Fruit fly (Drosophila melanogaster): ENCODE data around the gene AANATL2.

Gene AANATL2

dm6 chr2L:6210818-6211217 is 44.8 kb upstream of the AANATL2 start (continued):
- TF ChIP-seq vnd (GFP tag; IDR thresholded peaks at IDR 0.05; ENCODE audit: partially characterized antibody) (no peak), CG10431 (GFP tag; optimal IDR thresholded peaks at IDR 0.05) (no peak), Aef1 (GFP tag; IDR thresholded peaks at IDR 0.05) (no peak), CG12769 (tag; optimal IDR thresholded peaks at IDR 0.05) (no peak), ttk (GFP tag; IDR thresholded peaks at IDR 0.05) (no peak), D19B (GFP tag; optimal IDR thresholded peaks at IDR 0.05) (no peak), jigr1 (GFP tag; IDR thresholded peaks at IDR 0.05) (no peak), fd96Cb (tag; optimal IDR thresholded peaks at IDR 0.05) (no peak), hbn (GFP tag; IDR thresholded peaks at IDR 0.05; ENCODE audit: partially characterized antibody) (no peak), Ptx1 (GFP tag; IDR thresholded peaks at IDR 0.05) (no peak), emc (GFP tag; optimal IDR thresholded peaks at IDR 0.05) (no peak), CG30403 (GFP tag; optimal IDR thresholded peaks at IDR 0.05) (no peak), Vsx1 (GFP tag; optimal IDR thresholded peaks at IDR 0.05) (no peak), Dek (tag; optimal IDR thresholded peaks at IDR 0.05) (no peak), insv (GFP tag; optimal IDR thresholded peaks at IDR 0.05) (no peak), Xbp1 (GFP tag; optimal IDR thresholded peaks at IDR 0.05) (no peak), Bteb2 (GFP tag; optimal IDR thresholded peaks at IDR 0.05) (no peak), CG7928 (GFP tag; optimal IDR thresholded peaks at IDR 0.05) (no peak), Nf-YA (GFP tag; IDR thresholded peaks at IDR 0.05) (no peak), gt (GFP tag; IDR thresholded peaks at IDR 0.05) (no peak), CG10565 (GFP tag; optimal IDR thresholded peaks at IDR 0.05) (no peak), CG33557 (GFP tag; optimal IDR thresholded peaks at IDR 0.05) (peak; percentile 10), ERR (GFP tag; optimal IDR thresholded peaks at IDR 0.05) (no peak), Chrac-16 (GFP tag; optimal IDR thresholded peaks at IDR 0.05) (peak; percentile 3), CG42726 (GFP tag; IDR thresholded peaks at IDR 0.05; ENCODE audit: partially characterized antibody) (no peak), knrl (GFP tag; IDR thresholded peaks at IDR 0.05; ENCODE audit: partially characterized antibody) (no peak), run (tag; optimal IDR thresholded peaks at IDR 0.05) (no peak), CG12071 (GFP tag; optimal IDR thresholded peaks at IDR 0.05) (no peak), Ssrp (tag; optimal IDR thresholded peaks at IDR 0.05) (peak; percentile 12), sens-2 (GFP tag; IDR thresholded peaks at IDR 0.05) (no peak), H15 (GFP tag; IDR thresholded peaks at IDR 0.05) (no peak), CG5180 (GFP tag; optimal IDR thresholded peaks at IDR 0.05) (no peak), cg (GFP tag; optimal IDR thresholded peaks at IDR 0.05) (no peak), CG2889 (GFP tag; IDR thresholded peaks at IDR 0.05) (no peak), CG4820 (GFP tag; optimal IDR thresholded peaks at IDR 0.05) (no peak), CG7357 (GFP tag; IDR thresholded peaks at IDR 0.05) (no peak), CG2116 (GFP tag; optimal IDR thresholded peaks at IDR 0.05) (no peak), esg (GFP tag; conservative IDR thresholded peaks at IDR 0.05) (no peak), CG1603 (tag; optimal IDR thresholded peaks at IDR 0.05) (no peak), Gsc (GFP tag; IDR thresholded peaks at IDR 0.05) (no peak), HmgD (GFP tag; optimal IDR thresholded peaks at IDR 0.05) (no peak), CG31388 (GFP tag; optimal IDR thresholded peaks at IDR 0.05) (no peak), Fer1 (GFP tag; optimal IDR thresholded peaks at IDR 0.05) (no peak), CG8944 (GFP tag; optimal IDR thresholded peaks at IDR 0.05) (no peak), luna (GFP tag; optimal IDR thresholded peaks at IDR 0.05) (no peak), Dp (GFP tag; optimal IDR thresholded peaks at IDR 0.05) (no peak), Hsf (GFP tag; optimal IDR thresholded peaks at IDR 0.05) (no peak), Dref (GFP tag; IDR thresholded peaks at IDR 0.05) (no peak), CG3065 (GFP tag; optimal IDR thresholded peaks at IDR 0.05) (no peak), hkb (optimal IDR thresholded peaks at IDR 0.05) (no peak), hkb (GFP tag; IDR thresholded peaks at IDR 0.05) (no peak), CG30020 (tag; optimal IDR thresholded peaks at IDR 0.05) (no peak), Awh (GFP tag; IDR thresholded peaks at IDR 0.05) (no peak)

All from whole organism, embryonic.